Fruit fly (Drosophila melanogaster) whole organism, embryonic: Measurements from ENCODE around the gene CG5104.

Experiments used
- Abd-B ChIP-seq: fragments of 200-800 bp; sonication (Bioruptor generic); optimal IDR thresholded peaks from 2 replicates; lab custom pipeline; 2018; ENCODE audit warnings: missing biosample characterization, mild to moderate bottlenecking, missing genetic modification characterization, moderate library complexity
- Ada2b ChIP-seq: fragments of 200-800 bp; sonication (Bioruptor generic); IDR thresholded peaks from 2 replicates; pipeline ENCODE4 v1.3.6; 2022; ENCODE audit warnings: missing biosample characterization, missing genetic modification characterization
- BEAF-32 ChIP-seq: fragments of 200-800 bp; sonication (Bioruptor generic); optimal IDR thresholded peaks from 3 replicates; lab custom pipeline; 2017; ENCODE audit warnings: missing biosample characterization, missing genetic modification characterization, mild to moderate bottlenecking, moderate library complexity, missing genetic modification reagents
- Blimp-1 ChIP-seq: fragments of 200-800 bp; sonication (Bioruptor generic); optimal IDR thresholded peaks from 3 replicates; lab custom pipeline; 2018; ENCODE audit warnings: missing biosample characterization, missing genetic modification characterization, mild to moderate bottlenecking, moderate library complexity, missing genetic modification reagents
- CG10147 ChIP-seq: fragments of 200-800 bp; sonication (Bioruptor generic); optimal IDR thresholded peaks from 2 replicates; lab custom pipeline; 2019; ENCODE audit warnings: missing biosample characterization, mild to moderate bottlenecking, missing genetic modification characterization, moderate library complexity
- CG10543 ChIP-seq: fragments of 200-800 bp; sonication (Bioruptor generic); optimal IDR thresholded peaks from 3 replicates; lab custom pipeline; 2017; ENCODE audit warnings: missing biosample characterization, mild to moderate bottlenecking, missing genetic modification characterization, moderate library complexity
- CG15011 ChIP-seq: fragments of 200-800 bp; sonication (Bioruptor generic); optimal IDR thresholded peaks from 3 replicates; lab custom pipeline; 2018; ENCODE audit warnings: missing biosample characterization, mild to moderate bottlenecking, missing genetic modification characterization
- CG1529 ChIP-seq: fragments of 200-800 bp; sonication (Bioruptor generic); optimal IDR thresholded peaks from 3 replicates; lab custom pipeline; 2018; ENCODE audit warnings: missing biosample characterization, missing genetic modification characterization
- CG15479 ChIP-seq: fragments of 200-800 bp; sonication (Bioruptor generic); optimal IDR thresholded peaks from 3 replicates; lab custom pipeline; 2019; ENCODE audit warnings: missing biosample characterization, mild to moderate bottlenecking, missing genetic modification characterization, moderate library complexity
- CG16813 ChIP-seq: fragments of 200-800 bp; sonication (Bioruptor generic); IDR thresholded peaks from 3 replicates; pipeline ENCODE4 v1.3.6; 2022; ENCODE audit warnings: missing biosample characterization, missing genetic modification characterization; ENCODE audit not compliant: partially characterized antibody
- CG1792 ChIP-seq: fragments of 200-800 bp; sonication (Bioruptor generic); optimal IDR thresholded peaks from 2 replicates; lab custom pipeline; 2016; ENCODE audit warnings: missing biosample characterization, missing genetic modification characterization
- CG18262 ChIP-seq: fragments of 200-800 bp; optimal IDR thresholded peaks from 3 replicates; lab custom pipeline; 2019; ENCODE audit warnings: missing biosample characterization, mild to moderate bottlenecking, missing genetic modification characterization, moderate library complexity
- CG18619 ChIP-seq: fragments of 200-800 bp; sonication (Bioruptor generic); optimal IDR thresholded peaks from 3 replicates; lab custom pipeline; 2017; ENCODE audit warnings: missing biosample characterization, mild to moderate bottlenecking, missing genetic modification characterization
- CG2116 ChIP-seq: fragments of 200-800 bp; sonication (Bioruptor generic); optimal IDR thresholded peaks from 3 replicates; lab custom pipeline; 2018; ENCODE audit warnings: missing biosample characterization, mild to moderate bottlenecking, missing genetic modification characterization
- CG30431 ChIP-seq: fragments of 200-800 bp; sonication (Bioruptor generic); optimal IDR thresholded peaks from 2 replicates; lab custom pipeline; 2017; ENCODE audit warnings: missing biosample characterization, missing genetic modification characterization
- CG3065 ChIP-seq: fragments of 200-800 bp; sonication (Bioruptor generic); optimal IDR thresholded peaks from 2 replicates; lab custom pipeline; 2016; ENCODE audit warnings: missing biosample characterization, missing genetic modification characterization
- CG33213 ChIP-seq: fragments of 200-800 bp; sonication (Bioruptor generic); optimal IDR thresholded peaks from 3 replicates; lab custom pipeline; 2016; ENCODE audit warnings: missing biosample characterization, missing genetic modification characterization
- CG3838 ChIP-seq: fragments of 200-800 bp; sonication (Bioruptor generic); optimal IDR thresholded peaks from 3 replicates; lab custom pipeline; 2016; ENCODE audit warnings: missing biosample characterization, missing genetic modification characterization
- CG4404 ChIP-seq: fragments of 200-800 bp; sonication (Bioruptor generic); IDR thresholded peaks from 2 replicates; pipeline ENCODE4 v1.3.6; 2022; ENCODE audit warnings: missing biosample characterization, missing genetic modification characterization
- CG4424 ChIP-seq: fragments of 200-800 bp; sonication (Bioruptor generic); optimal IDR thresholded peaks from 3 replicates; lab custom pipeline; 2016; ENCODE audit warnings: missing biosample characterization, missing genetic modification characterization
- CG5245 ChIP-seq: fragments of 200-800 bp; sonication (Bioruptor generic); optimal IDR thresholded peaks from 3 replicates; lab custom pipeline; 2016; ENCODE audit warnings: missing biosample characterization, missing genetic modification characterization
- CG7928 ChIP-seq: fragments of 200-800 bp; sonication (Bioruptor generic); optimal IDR thresholded peaks from 2 replicates; lab custom pipeline; 2017; ENCODE audit warnings: missing biosample characterization, mild to moderate bottlenecking, missing genetic modification characterization
- CG8089 ChIP-seq: fragments of 200-800 bp; sonication (Bioruptor generic); optimal IDR thresholded peaks from 3 replicates; lab custom pipeline; 2016; ENCODE audit warnings: missing biosample characterization, missing genetic modification characterization
- CG8924 ChIP-seq: fragments of 200-800 bp; optimal IDR thresholded peaks from 3 replicates; lab custom pipeline; 2019; ENCODE audit warnings: missing biosample characterization, mild to moderate bottlenecking, missing genetic modification characterization, moderate library complexity
- CG9817 ChIP-seq: fragments of 200-800 bp; sonication (Bioruptor generic); optimal IDR thresholded peaks from 2 replicates; lab custom pipeline; 2018; ENCODE audit warnings: missing biosample characterization, mild to moderate bottlenecking, missing genetic modification characterization, moderate library complexity
- Camta ChIP-seq: fragments of 200-800 bp; sonication (Bioruptor generic); optimal IDR thresholded peaks from 2 replicates; lab custom pipeline; 2016; ENCODE audit warnings: missing biosample characterization, missing genetic modification characterization
- CoRest ChIP-seq: fragments of 200-800 bp; sonication (Bioruptor generic); optimal IDR thresholded peaks from 3 replicates; lab custom pipeline; 2018; ENCODE audit warnings: missing biosample characterization, mild to moderate bottlenecking, missing genetic modification characterization, moderate library complexity
- Deaf1 ChIP-seq: fragments of 200-800 bp; optimal IDR thresholded peaks from 3 replicates; lab custom pipeline; 2019; ENCODE audit warnings: missing biosample characterization, mild to moderate bottlenecking, missing genetic modification characterization, moderate library complexity
- Dek ChIP-seq: fragments of 200-800 bp; sonication (Bioruptor generic); optimal IDR thresholded peaks from 3 replicates; lab custom pipeline; 2019; ENCODE audit warnings: missing biosample characterization, mild to moderate bottlenecking, missing genetic modification characterization, moderate library complexity
- NFAT ChIP-seq: fragments of 200-800 bp; sonication (Bioruptor generic); IDR thresholded peaks from 2 replicates; pipeline ENCODE4 v1.3.6; 2022; ENCODE audit warnings: missing biosample characterization, missing genetic modification characterization
- Neu2 ChIP-seq: fragments of 200-800 bp; sonication (Bioruptor generic); optimal IDR thresholded peaks from 3 replicates; lab custom pipeline; 2016; ENCODE audit warnings: missing biosample characterization, missing genetic modification characterization, borderline replicate concordance
- Sry-δ ChIP-seq: fragments of 200-800 bp; sonication (Bioruptor generic); optimal IDR thresholded peaks from 2 replicates; lab custom pipeline; 2016; ENCODE audit warnings: missing biosample characterization, missing genetic modification characterization
- Tbp ChIP-seq: fragments of >200 bp; optimal IDR thresholded peaks from 2 replicates; lab custom pipeline; 2018; ENCODE audit warnings: missing biosample characterization, missing genetic modification characterization
- Vsx1 ChIP-seq: fragments of 200-800 bp; sonication (Bioruptor generic); optimal IDR thresholded peaks from 2 replicates; lab custom pipeline; 2017; ENCODE audit warnings: missing biosample characterization, mild to moderate bottlenecking, missing genetic modification characterization, missing genetic modification reagents
- ara ChIP-seq: fragments of 200-800 bp; sonication (Bioruptor generic); IDR thresholded peaks from 2 replicates; pipeline ENCODE4 v1.3.6; 2022; ENCODE audit warnings: missing biosample characterization, missing genetic modification characterization
- bbx ChIP-seq: fragments of 200-800 bp; sonication (Bioruptor generic); IDR thresholded peaks from 2 replicates; pipeline ENCODE4 v1.3.6; 2022; ENCODE audit warnings: missing biosample characterization, missing genetic modification characterization; ENCODE audit not compliant: partially characterized antibody
- btn ChIP-seq: fragments of 200-800 bp; sonication (Bioruptor generic); optimal IDR thresholded peaks from 2 replicates; lab custom pipeline; 2016; ENCODE audit warnings: missing biosample characterization, missing genetic modification characterization
- chif ChIP-seq, 2 experiments: fragments of 200-800 bp; sonication (Bioruptor generic); optimal IDR thresholded peaks; 3 replicates each; lab custom pipeline; 2016; ENCODE audit warnings: missing biosample characterization in 2 of 2, missing genetic modification characterization in 2 of 2
- crp ChIP-seq, 2 experiments: fragments of 200-800 bp; sonication (Bioruptor generic); optimal IDR thresholded peaks; 2 replicates in 1 of 2; 3 replicates in 1 of 2; lab custom pipeline; 2017; ENCODE audit warnings: missing biosample characterization in 2 of 2, missing genetic modification characterization in 2 of 2, mild to moderate bottlenecking in 1 of 2, moderate library complexity in 1 of 2
- da ChIP-seq: fragments of 200-800 bp; sonication (Bioruptor generic); optimal IDR thresholded peaks from 2 replicates; lab custom pipeline; 2016; ENCODE audit warnings: missing biosample characterization, missing genetic modification characterization
- gfzf ChIP-seq: fragments of 200-800 bp; sonication (Bioruptor generic); optimal IDR thresholded peaks from 2 replicates; lab custom pipeline; 2016; ENCODE audit warnings: missing biosample characterization, mild to moderate bottlenecking, missing genetic modification characterization, moderate library complexity
- onecut ChIP-seq: fragments of 200-800 bp; sonication (Bioruptor generic); IDR thresholded peaks from 2 replicates; pipeline ENCODE4 v1.3.6; 2022; ENCODE audit warnings: missing biosample characterization, missing genetic modification characterization
- org-1 ChIP-seq: fragments of 200-800 bp; sonication (Bioruptor generic); optimal IDR thresholded peaks from 2 replicates; lab custom pipeline; 2017; ENCODE audit warnings: missing biosample characterization, missing genetic modification characterization
- pho ChIP-seq: fragments of 200-800 bp; sonication (Bioruptor generic); optimal IDR thresholded peaks from 2 replicates; lab custom pipeline; 2016; ENCODE audit warnings: missing biosample characterization, missing genetic modification characterization
- prd ChIP-seq, 3 experiments: fragments of >200 bp in 2 of 3; fragments of 200-800 bp in 1 of 3; sonication (Bioruptor generic) in 1 of 3; optimal IDR thresholded peaks in 2 of 3; IDR thresholded peaks in 1 of 3; 2 replicates in 2 of 3; 3 replicates in 1 of 3; pipeline versions ENCODE4 v1.3.6 to Lab custom; 2017 to 2022; ENCODE audit warnings: missing biosample characterization in 1 of 3, missing genetic modification characterization in 1 of 3
- trh ChIP-seq: fragments of 200-800 bp; sonication (Bioruptor generic); optimal IDR thresholded peaks from 2 replicates; lab custom pipeline; 2016; ENCODE audit warnings: missing biosample characterization, missing genetic modification characterization
- vnd ChIP-seq: fragments of 200-800 bp; sonication (Bioruptor generic); IDR thresholded peaks from 3 replicates; pipeline ENCODE4 v1.3.6; 2022; ENCODE audit warnings: missing biosample characterization, missing genetic modification characterization; ENCODE audit not compliant: partially characterized antibody

CG5104 gene

DNA sequence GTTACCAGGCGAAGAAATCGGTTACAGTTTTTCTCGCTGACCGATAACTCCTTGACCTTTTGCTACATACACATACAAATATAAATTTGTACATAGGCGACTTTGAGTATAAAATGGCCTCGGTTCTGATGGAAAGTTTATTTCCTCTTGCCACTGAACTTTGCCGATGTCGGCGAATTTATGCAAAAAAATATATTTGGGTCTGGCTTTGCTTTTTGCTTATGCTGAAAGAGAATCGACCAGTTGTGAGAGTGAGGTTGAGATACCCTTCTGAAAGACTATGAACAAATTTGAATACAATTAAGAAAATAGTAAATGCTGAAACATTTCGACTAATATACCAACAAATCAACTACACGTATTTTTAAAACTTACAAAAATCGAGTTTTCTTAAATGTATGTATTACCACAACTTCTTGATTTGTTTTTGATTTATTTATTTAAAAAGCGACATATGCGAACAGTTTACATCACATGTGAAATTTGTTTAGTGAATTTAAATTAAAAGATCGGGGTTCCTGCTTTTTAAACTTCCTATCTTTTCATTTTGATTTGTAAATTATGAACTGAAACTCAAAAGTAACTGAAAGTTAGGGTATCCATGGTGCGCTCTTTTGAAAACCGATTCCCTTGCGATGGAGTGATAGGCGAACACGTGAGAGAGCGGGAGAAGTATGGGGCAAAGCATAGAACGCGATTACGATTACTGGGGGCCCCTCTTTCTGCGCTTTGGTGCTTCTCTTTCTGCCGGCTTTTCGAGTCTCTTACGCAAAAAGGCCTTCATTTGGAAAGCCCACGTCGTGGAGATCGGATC, 11.5 kb upstream of the CG5104 start (continued):
- peak; percentile 90 for TF ChIP-seq CG8924 (tag; lab: Kevin White, UChicago)
- TF ChIP-seq Abd-B (GFP tag; lab: Kevin White, UChicago), result peak; percentile 64
- TF ChIP-seq Sry-δ (GFP tag; lab: Kevin White, UChicago), result peak; percentile 39
- TF ChIP-seq CG18619, result peak; percentile 81
- peak; percentile 20 for TF ChIP-seq CG5245
- TF ChIP-seq CG2116, result peak; percentile 33
- TF ChIP-seq CG4424 (GFP tag; lab: Kevin White, UChicago), result peak; percentile 78
- TF ChIP-seq CG15479 (GFP tag; lab: Kevin White, UChicago), result no peak
- peak; percentile 19; the same call in 1 of the 2 replicates for TF ChIP-seq NFAT (GFP tag; lab: Robert Waterston, UW)
- peak; percentile 39; the same call in 1 of the 2 replicates for TF ChIP-seq Ada2b (GFP tag; lab: Robert Waterston, UW)
- TF ChIP-seq bbx, result no peak
- peak; percentile 89 for TF ChIP-seq CG10147 (GFP tag; lab: Kevin White, UChicago)
- TF ChIP-seq Camta (GFP tag; lab: Kevin White, UChicago), result peak; percentile 63
- peak; percentile 79 for TF ChIP-seq org-1
- TF ChIP-seq CG3838, result peak; percentile 34
- TF ChIP-seq btn (GFP tag; lab: Kevin White, UChicago), result peak; percentile 27
- TF ChIP-seq gfzf (GFP tag; lab: Kevin White, UChicago), result no peak
- peak; percentile 75 for TF ChIP-seq CG9817
- no peak for TF ChIP-seq Tbp (GFP tag; lab: Kevin White, UChicago)
- TF ChIP-seq CG7928, result peak; percentile 56
- TF ChIP-seq Blimp-1 (GFP tag; lab: Kevin White, UChicago), result peak; percentile 65
- TF ChIP-seq pho (GFP tag; lab: Kevin White, UChicago), result peak; percentile 85
- no peak for TF ChIP-seq Neu2 (GFP tag; lab: Kevin White, UChicago)
- TF ChIP-seq da, result no peak
- peak; percentile 78 for TF ChIP-seq Dek (tag; lab: Kevin White, UChicago)
- peak; percentile 36 for TF ChIP-seq CG1792 (GFP tag; lab: Kevin White, UChicago)
- TF ChIP-seq crp (GFP tag; optimal IDR thresholded peaks at IDR 0.05; lab: Kevin White, UChicago), result peak in 1 of 2 experiments; percentile 28
- no peak for TF ChIP-seq BEAF-32 (GFP tag; lab: Kevin White, UChicago)
- no peak for TF ChIP-seq CG4404 (GFP tag; lab: Robert Waterston, UW)
- peak; percentile 85 for TF ChIP-seq CG15011 (GFP tag; lab: Kevin White, UChicago)
- TF ChIP-seq ara (GFP tag; lab: Robert Waterston, UW), result 0 out of 2 replicates have a peak, but pooled peaks have one; percentile 11
- peak; percentile 87 for TF ChIP-seq CG10543 (GFP tag; lab: Kevin White, UChicago)
- TF ChIP-seq prd (optimal IDR thresholded peaks at IDR 0.05; lab: Kevin White, UChicago), result no peak
- TF ChIP-seq prd (GFP tag; IDR thresholded peaks at IDR 0.05; lab: Robert Waterston, UW), result peak; percentile 41; the same call in 2 of the 3 replicates
- peak; percentile 44 for TF ChIP-seq CG33213 (GFP tag; lab: Kevin White, UChicago)
- TF ChIP-seq onecut (GFP tag; lab: Robert Waterston, UW), result peak; percentile 34; the same call in 1 of the 2 replicates
- TF ChIP-seq Vsx1 (GFP tag; lab: Kevin White, UChicago), result peak; percentile 58
- TF ChIP-seq CG16813 (GFP tag; lab: Robert Waterston, UW), result no peak
- TF ChIP-seq CG18262 (tag; lab: Kevin White, UChicago), result peak; percentile 90
- TF ChIP-seq CG3065 (GFP tag; lab: Kevin White, UChicago), result peak; percentile 21
- peak; percentile 62 for TF ChIP-seq CG30431 (GFP tag; lab: Kevin White, UChicago)
- no peak for TF ChIP-seq trh (GFP tag; lab: Kevin White, UChicago)
- TF ChIP-seq CG8089 (GFP tag; lab: Kevin White, UChicago), result peak; percentile 50
- peak; percentile 60 for TF ChIP-seq CG1529 (GFP tag; lab: Kevin White, UChicago)
- TF ChIP-seq Deaf1 (tag; lab: Kevin White, UChicago), result peak; percentile 60
- no peak for TF ChIP-seq vnd (GFP tag; lab: Robert Waterston, UW)
- peak; percentile 91 for TF ChIP-seq CoRest (tag; lab: Kevin White, UChicago)
- peak; percentile 57 to 67 for TF ChIP-seq chif (GFP tag; optimal IDR thresholded peaks at IDR 0.05; lab: Kevin White, UChicago)
